Fruit fly (Drosophila melanogaster) whole organism, embryonic: Measurements from ENCODE around the gene Tig.

Experiments used
- Atf-2 ChIP-seq: fragments of 200-800 bp; sonication (Bioruptor generic); optimal IDR thresholded peaks from 2 replicates; lab custom pipeline; 2016; ENCODE audit warnings: missing biosample characterization, missing genetic modification characterization
- Bgb ChIP-seq: fragments of 200-800 bp; sonication (Bioruptor generic); IDR thresholded peaks from 2 replicates; pipeline ENCODE4 v1.3.6; 2022; ENCODE audit warnings: missing biosample characterization, missing genetic modification characterization; ENCODE audit not compliant: partially characterized antibody
- CG10321 ChIP-seq: fragments of 200-800 bp; sonication (Bioruptor generic); IDR thresholded peaks from 2 replicates; pipeline ENCODE4 v1.3.6; 2022; ENCODE audit warnings: missing biosample characterization, missing genetic modification characterization
- CG11247 ChIP-seq: fragments of 200-800 bp; sonication (Bioruptor generic); IDR thresholded peaks from 2 replicates; pipeline ENCODE4 v1.3.6; 2022; ENCODE audit warnings: missing biosample characterization, missing genetic modification characterization
- CG11560 ChIP-seq: fragments of 200-800 bp; sonication (Bioruptor generic); IDR thresholded peaks from 3 replicates; pipeline ENCODE4 v1.3.6; 2022; ENCODE audit warnings: missing biosample characterization, missing genetic modification characterization
- CG12391 ChIP-seq: fragments of 200-800 bp; sonication (Bioruptor generic); optimal IDR thresholded peaks from 3 replicates; lab custom pipeline; 2018; ENCODE audit warnings: missing biosample characterization, mild to moderate bottlenecking, missing genetic modification characterization, moderate library complexity
- CG12744 ChIP-seq: fragments of 200-800 bp; sonication (Bioruptor generic); optimal IDR thresholded peaks from 2 replicates; lab custom pipeline; 2016; ENCODE audit warnings: missing biosample characterization, missing genetic modification characterization
- CG13296 ChIP-seq: fragments of 200-800 bp; sonication (Bioruptor generic); optimal IDR thresholded peaks from 3 replicates; lab custom pipeline; 2018; ENCODE audit warnings: missing biosample characterization, mild to moderate bottlenecking, missing genetic modification characterization
- CG15601 ChIP-seq: fragments of 200-800 bp; sonication (Bioruptor generic); optimal IDR thresholded peaks from 3 replicates; lab custom pipeline; 2019; ENCODE audit warnings: missing biosample characterization, mild to moderate bottlenecking, missing genetic modification characterization, moderate library complexity
- CG16863 ChIP-seq: fragments of 200-800 bp; sonication (Bioruptor generic); optimal IDR thresholded peaks from 3 replicates; lab custom pipeline; 2016; ENCODE audit warnings: missing biosample characterization, missing genetic modification characterization
- CG17186 ChIP-seq: fragments of 200-800 bp; sonication (Bioruptor generic); optimal IDR thresholded peaks from 3 replicates; lab custom pipeline; 2017; ENCODE audit warnings: missing biosample characterization, missing genetic modification reagents, missing genetic modification characterization
- CG18262 ChIP-seq: fragments of 200-800 bp; optimal IDR thresholded peaks from 3 replicates; lab custom pipeline; 2019; ENCODE audit warnings: missing biosample characterization, mild to moderate bottlenecking, missing genetic modification characterization, moderate library complexity
- CG30020 ChIP-seq: fragments of 200-800 bp; optimal IDR thresholded peaks from 2 replicates; lab custom pipeline; 2019; ENCODE audit warnings: missing biosample characterization, mild to moderate bottlenecking, missing genetic modification characterization, moderate library complexity
- CG30403 ChIP-seq: fragments of 200-800 bp; sonication (Bioruptor generic); optimal IDR thresholded peaks from 3 replicates; lab custom pipeline; 2016; ENCODE audit warnings: missing biosample characterization, missing genetic modification characterization
- CG32767 ChIP-seq: fragments of 200-800 bp; sonication (Bioruptor generic); IDR thresholded peaks from 2 replicates; pipeline ENCODE4 v1.3.6; 2022; ENCODE audit warnings: missing biosample characterization, missing genetic modification characterization
- CG3281 ChIP-seq: fragments of 200-800 bp; sonication (Bioruptor generic); optimal IDR thresholded peaks from 3 replicates; lab custom pipeline; 2017; ENCODE audit warnings: missing biosample characterization, mild to moderate bottlenecking, missing genetic modification characterization
- CG4282 ChIP-seq: fragments of 200-800 bp; sonication (Bioruptor generic); optimal IDR thresholded peaks from 2 replicates; lab custom pipeline; 2016; ENCODE audit warnings: missing biosample characterization, missing genetic modification characterization
- CG7357 ChIP-seq: fragments of 200-800 bp; sonication (Bioruptor generic); IDR thresholded peaks from 3 replicates; pipeline ENCODE4 v1.3.6; 2022; ENCODE audit warnings: missing biosample characterization, missing genetic modification characterization
- CG8388 ChIP-seq: fragments of 200-800 bp; sonication (Bioruptor generic); optimal IDR thresholded peaks from 2 replicates; lab custom pipeline; 2019; ENCODE audit warnings: missing biosample characterization, mild to moderate bottlenecking, missing genetic modification characterization, moderate library complexity
- CG9817 ChIP-seq: fragments of 200-800 bp; sonication (Bioruptor generic); optimal IDR thresholded peaks from 2 replicates; lab custom pipeline; 2018; ENCODE audit warnings: missing biosample characterization, mild to moderate bottlenecking, missing genetic modification characterization, moderate library complexity
- CG9876 ChIP-seq: fragments of 200-800 bp; sonication (Bioruptor generic); optimal IDR thresholded peaks from 2 replicates; lab custom pipeline; 2016; ENCODE audit warnings: missing biosample characterization, missing genetic modification characterization
- Gug ChIP-seq: fragments of 200-800 bp; sonication (Bioruptor generic); IDR thresholded peaks from 4 replicates; pipeline ENCODE4 v1.3.6; 2022; ENCODE audit warnings: missing biosample characterization, missing genetic modification characterization
- Jarid2 ChIP-seq: fragments of 200-800 bp; sonication (Bioruptor generic); optimal IDR thresholded peaks from 3 replicates; lab custom pipeline; 2017; ENCODE audit warnings: mild to moderate bottlenecking, missing biosample characterization, missing genetic modification reagents, missing genetic modification characterization
- Lpt ChIP-seq: fragments of >200 bp; optimal IDR thresholded peaks from 2 replicates; lab custom pipeline; 2018; ENCODE audit warnings: missing biosample characterization, missing genetic modification characterization
- Med ChIP-seq: fragments of 200-800 bp; sonication (Bioruptor generic); peaks from one replicate; lab custom pipeline; 2016; ENCODE audit warnings: missing biosample characterization, missing genetic modification characterization, mild to moderate bottlenecking, inconsistent platforms, moderate library complexity
- NFAT ChIP-seq: fragments of 200-800 bp; sonication (Bioruptor generic); IDR thresholded peaks from 2 replicates; pipeline ENCODE4 v1.3.6; 2022; ENCODE audit warnings: missing biosample characterization, missing genetic modification characterization
- NK7.1 ChIP-seq: fragments of 200-800 bp; sonication (Bioruptor generic); optimal IDR thresholded peaks from 3 replicates; lab custom pipeline; 2016; ENCODE audit warnings: missing biosample characterization, missing genetic modification characterization
- Rfx ChIP-seq: fragments of 200-800 bp; sonication (Bioruptor generic); IDR thresholded peaks from 2 replicates; pipeline ENCODE4 v1.3.6; 2022; ENCODE audit warnings: missing biosample characterization, missing genetic modification characterization
- Rx ChIP-seq: fragments of 200-800 bp; sonication (Bioruptor generic); IDR thresholded peaks from 2 replicates; pipeline ENCODE4 v1.3.6; 2022; ENCODE audit warnings: missing biosample characterization, missing genetic modification characterization
- Side ChIP-seq: fragments of 200-800 bp; sonication (Bioruptor generic); optimal IDR thresholded peaks from 2 replicates; lab custom pipeline; 2016; ENCODE audit warnings: missing biosample characterization, missing genetic modification characterization
- Usf ChIP-seq: fragments of 200-800 bp; sonication (Bioruptor generic); optimal IDR thresholded peaks from 2 replicates; lab custom pipeline; 2017; ENCODE audit warnings: missing genotype, missing biosample characterization, missing genetic modification characterization
- ab ChIP-seq: fragments of 200-800 bp; sonication (Bioruptor generic); optimal IDR thresholded peaks from 2 replicates; lab custom pipeline; 2016; ENCODE audit warnings: missing biosample characterization, missing genetic modification characterization
- al ChIP-seq: fragments of 200-800 bp; sonication (Bioruptor generic); IDR thresholded peaks from 2 replicates; pipeline ENCODE4 v1.3.6; 2022; ENCODE audit warnings: missing biosample characterization, missing genetic modification characterization
- aop ChIP-seq: fragments of 200-800 bp; sonication (Bioruptor generic); IDR thresholded peaks from 2 replicates; pipeline ENCODE4 v1.3.6; 2022; ENCODE audit warnings: missing biosample characterization, missing genetic modification characterization
- ase ChIP-seq: fragments of 200-800 bp; sonication (Bioruptor generic); IDR thresholded peaks from 3 replicates; pipeline ENCODE4 v1.3.6; 2022; ENCODE audit warnings: missing biosample characterization, missing genetic modification characterization
- crc ChIP-seq: fragments of 200-800 bp; sonication (Bioruptor generic); optimal IDR thresholded peaks from 2 replicates; lab custom pipeline; 2016; ENCODE audit warnings: missing biosample characterization, missing genetic modification characterization
- croc ChIP-seq: fragments of 200-800 bp; sonication (Bioruptor generic); conservative IDR thresholded peaks from 3 replicates; pipeline ENCODE4 v1.3.6; 2022; ENCODE audit warnings: missing biosample characterization, missing genetic modification characterization
- da ChIP-seq: fragments of 200-800 bp; sonication (Bioruptor generic); optimal IDR thresholded peaks from 2 replicates; lab custom pipeline; 2016; ENCODE audit warnings: missing biosample characterization, missing genetic modification characterization
- disco-r ChIP-seq: fragments of 200-800 bp; sonication (Bioruptor generic); optimal IDR thresholded peaks from 2 replicates; lab custom pipeline; 2016; ENCODE audit warnings: missing biosample characterization, missing genetic modification characterization
- gro ChIP-seq: fragments of 200-800 bp; sonication (Bioruptor generic); optimal IDR thresholded peaks from 2 replicates; lab custom pipeline; 2016; ENCODE audit warnings: missing biosample characterization, missing genetic modification characterization
- gsb ChIP-seq: fragments of 200-800 bp; sonication (Bioruptor generic); IDR thresholded peaks from 2 replicates; pipeline ENCODE4 v1.3.6; 2022; ENCODE audit warnings: missing biosample characterization, missing genetic modification characterization
- lilli ChIP-seq: fragments of 200-800 bp; sonication (Bioruptor generic); optimal IDR thresholded peaks from 3 replicates; lab custom pipeline; 2016; ENCODE audit warnings: missing biosample characterization, missing genetic modification characterization
- lola ChIP-seq, 3 experiments: fragments of >200 bp in 2 of 3; fragments of 200-800 bp in 1 of 3; sonication (Bioruptor generic) in 1 of 3; optimal IDR thresholded peaks; 2 replicates each; lab custom pipeline; 2017 to 2019; ENCODE audit warnings: missing biosample characterization in 3 of 3, missing genetic modification characterization in 3 of 3, mild to moderate bottlenecking in 1 of 3, moderate library complexity in 1 of 3
- otp ChIP-seq: fragments of 200-800 bp; sonication (Bioruptor generic); IDR thresholded peaks from 3 replicates; pipeline ENCODE4, ENCODE4 v1.3.6; 2022; ENCODE audit warnings: missing biosample characterization, missing genetic modification characterization
- ro ChIP-seq: fragments of 200-800 bp; sonication (Bioruptor generic); IDR thresholded peaks from 2 replicates; pipeline ENCODE4 v1.3.6; 2022; ENCODE audit warnings: missing biosample characterization, missing genetic modification characterization
- sc ChIP-seq, 3 experiments: fragments of >200 bp in 2 of 3; fragments of 200-800 bp in 1 of 3; sonication (Bioruptor generic) in 1 of 3; optimal IDR thresholded peaks; 2 replicates in 2 of 3; 3 replicates in 1 of 3; lab custom pipeline; 2017; ENCODE audit warnings: mild to moderate bottlenecking in 1 of 3, missing biosample characterization in 1 of 3, missing genetic modification characterization in 1 of 3, missing genetic modification reagents in 1 of 3
- sens ChIP-seq: fragments of 200-800 bp; sonication (Bioruptor generic); peaks from one replicate; lab custom pipeline; 2016; ENCODE audit warnings: missing biosample characterization, missing genetic modification characterization
- so ChIP-seq: fragments of 200-800 bp; sonication (Bioruptor generic); IDR thresholded peaks from 3 replicates; pipeline ENCODE4 v1.3.6; 2022; ENCODE audit warnings: missing biosample characterization, missing genetic modification characterization
- sug ChIP-seq: fragments of 200-800 bp; optimal IDR thresholded peaks from 2 replicates; lab custom pipeline; 2019; ENCODE audit warnings: missing biosample characterization, mild to moderate bottlenecking, missing genetic modification characterization, moderate library complexity
- z ChIP-seq: fragments of 200-800 bp; sonication (Bioruptor generic); IDR thresholded peaks from 3 replicates; pipeline ENCODE4 v1.3.6; 2022; ENCODE audit warnings: missing biosample characterization, missing genetic modification characterization
- zfh1 ChIP-seq: fragments of 200-800 bp; sonication (Bioruptor generic); IDR thresholded peaks from 3 replicates; pipeline ENCODE4 v1.3.6; 2022; ENCODE audit warnings: missing biosample characterization, missing genetic modification characterization

The Tig gene

dm6 chr2L:6463392-6463791 is 40.3 kb upstream of the Tig start (continued):
- TF ChIP-seq z (GFP tag; lab: Robert Waterston, UW) (no peak), disco-r (GFP tag; lab: Kevin White, UChicago) (no peak), CG11560 (no peak), CG11247 (GFP tag; lab: Robert Waterston, UW) (no peak), sens (GFP tag; lab: Kevin White, UChicago) (peak; percentile 3), gsb (GFP tag; lab: Robert Waterston, UW) (no peak), lilli (GFP tag; lab: Kevin White, UChicago) (no peak)

dm6 chr2L:6462259-6462658 is 39.1 kb upstream of the Tig start:
- TF ChIP-seq CG13296 (peak; percentile 36), aop (GFP tag; lab: Robert Waterston, UW) (no peak), Rx (no peak), al (GFP tag; lab: Robert Waterston, UW) (no peak), croc (GFP tag; lab: Robert Waterston, UW) (no peak), Rfx (GFP tag; lab: Robert Waterston, UW) (no peak), CG17186 (GFP tag; lab: Kevin White, UChicago) (no peak), CG12391 (tag; lab: Kevin White, UChicago) (no peak), Jarid2 (GFP tag; lab: Kevin White, UChicago) (no peak), crc (no peak), CG10321 (GFP tag; lab: Robert Waterston, UW) (0 out of 2 replicates have a peak, but pooled peaks have one; percentile 35), Side (GFP tag; lab: Kevin White, UChicago) (peak; percentile 2), Lpt (no peak), Usf (GFP tag; lab: Kevin White, UChicago) (no peak), so (GFP tag; lab: Robert Waterston, UW) (0 out of 3 replicates have a peak, but pooled peaks have one; percentile 46), sc (optimal IDR thresholded peaks at IDR 0.05; lab: Kevin White, UChicago) (no peak), sc (GFP tag; optimal IDR thresholded peaks at IDR 0.05; lab: Kevin White, UChicago) (no peak), ro (GFP tag; lab: Robert Waterston, UW) (no peak), CG15601 (tag; lab: Kevin White, UChicago) (peak; percentile 25), otp (GFP tag; lab: Robert Waterston, UW) (peak; percentile 76), CG9876 (GFP tag; lab: Kevin White, UChicago) (no peak), CG16863 (GFP tag; lab: Kevin White, UChicago) (peak; percentile 23), gro (GFP tag; lab: Kevin White, UChicago) (no peak), CG12744 (no peak), ab (GFP tag; lab: Kevin White, UChicago) (no peak), Bgb (no peak), CG18262 (tag; lab: Kevin White, UChicago) (no peak), zfh1 (GFP tag; lab: Robert Waterston, UW) (peak; percentile 38; the same call in 2 of the 3 replicates), CG7357 (GFP tag; lab: Robert Waterston, UW) (no peak), NFAT (no peak), CG32767 (GFP tag; lab: Robert Waterston, UW) (no peak), Gug (GFP tag; lab: Robert Waterston, UW) (no peak), sug (tag; lab: Kevin White, UChicago) (no peak), da (GFP tag; lab: Kevin White, UChicago) (no peak), CG30020 (tag; lab: Kevin White, UChicago) (no peak), ase (GFP tag; lab: Robert Waterston, UW) (0 out of 3 replicates have a peak, but pooled peaks have one; percentile 12), CG9817 (tag; lab: Kevin White, UChicago) (no peak), CG4282 (no peak), lola (GFP tag; optimal IDR thresholded peaks at IDR 0.05; lab: Kevin White, UChicago) (peak in 1 of 3 experiments; percentile 42), CG3281 (GFP tag; lab: Kevin White, UChicago) (no peak), Med (GFP tag; lab: Kevin White, UChicago) (peak; percentile 43), Atf-2 (GFP tag; lab: Kevin White, UChicago) (no peak), NK7.1 (GFP tag; lab: Kevin White, UChicago) (no peak), CG30403 (no peak), CG8388 (GFP tag; lab: Kevin White, UChicago) (no peak)
